Fruit fly (Drosophila melanogaster): ENCODE results near the gene hoe1.

hoe1 gene

DNA sequence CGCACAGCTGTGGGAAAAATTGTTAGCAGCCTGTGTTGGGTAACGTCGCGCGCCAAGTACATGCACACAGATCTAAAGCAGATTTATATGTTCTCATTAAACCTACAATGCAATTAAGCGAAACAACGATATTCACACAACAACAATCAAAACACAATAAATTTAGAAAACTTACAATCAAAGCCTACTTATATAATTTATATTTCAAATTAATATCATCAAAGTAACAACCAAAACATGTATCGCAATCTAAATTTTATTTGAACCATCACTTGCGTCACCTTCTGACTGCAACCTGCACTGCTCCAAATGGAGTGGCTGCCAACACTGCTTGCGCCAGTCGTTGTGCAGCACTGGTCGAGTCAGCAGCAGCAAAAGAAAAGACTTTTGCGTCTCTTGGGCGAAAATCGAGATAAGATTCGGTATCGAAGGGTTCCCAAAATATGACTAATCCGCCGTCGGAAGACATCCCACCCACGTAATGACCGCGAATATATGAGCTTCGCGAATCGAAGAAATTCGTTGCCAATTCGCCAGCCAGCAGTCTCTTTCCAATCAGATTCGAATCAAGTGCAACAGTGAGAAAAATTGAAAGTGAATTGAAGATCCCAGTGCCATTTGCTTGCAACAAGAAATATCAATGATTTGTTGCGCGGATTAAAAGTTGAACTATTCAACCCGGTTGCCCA lies 49.2 kb upstream of the hoe1 start, which contains the start of the genes CG8892 and CG34126 (continued):
- peak; percentile 91 for TF ChIP-seq CG2202 (tag; optimal IDR thresholded peaks at IDR 0.05)
- peak; percentile 96 for TF ChIP-seq Mrtf (GFP tag; IDR thresholded peaks at IDR 0.05)
- TF ChIP-seq nerfin-1 (tag; optimal IDR thresholded peaks at IDR 0.05) = peak; percentile 97
- peak; percentile 98 for TF ChIP-seq lilli (GFP tag; optimal IDR thresholded peaks at IDR 0.05)
- TF ChIP-seq CG33557 (GFP tag; optimal IDR thresholded peaks at IDR 0.05) = peak; percentile 97
- peak; percentile 98 for TF ChIP-seq CG9817 (tag; optimal IDR thresholded peaks at IDR 0.05)
- TF ChIP-seq CG4360 (GFP tag; IDR thresholded peaks at IDR 0.05) = peak; percentile 45; the same call in 1 of the 2 replicates
- TF ChIP-seq CG7963 (GFP tag; IDR thresholded peaks at IDR 0.05; ENCODE audit: partially characterized antibody) = no peak
- TF ChIP-seq B-H1 (GFP tag; IDR thresholded peaks at IDR 0.05) = peak; percentile 94
- TF ChIP-seq sim (GFP tag; IDR thresholded peaks at IDR 0.05) = peak; percentile 87
- peak; percentile 96 for TF ChIP-seq vvl (GFP tag; IDR thresholded peaks at IDR 0.05)
- no peak for TF ChIP-seq D (optimal IDR thresholded peaks at IDR 0.05)
- TF ChIP-seq D (GFP tag; optimal IDR thresholded peaks at IDR 0.05) = peak; percentile 97
- TF ChIP-seq CG4854 (GFP tag; optimal IDR thresholded peaks at IDR 0.05) = peak; percentile 95
- TF ChIP-seq HmgD (GFP tag; optimal IDR thresholded peaks at IDR 0.05) = peak; percentile 90
- peak; percentile 97 for TF ChIP-seq Fer2 (tag; optimal IDR thresholded peaks at IDR 0.05)
- peak; percentile 99 for TF ChIP-seq CG4617 (GFP tag; optimal IDR thresholded peaks at IDR 0.05; ENCODE audit: borderline replicate concordance)
- TF ChIP-seq CG18764 (GFP tag; optimal IDR thresholded peaks at IDR 0.05) = peak; percentile 97
- peak; percentile 94 for TF ChIP-seq sqz (GFP tag; optimal IDR thresholded peaks at IDR 0.05)
- TF ChIP-seq CG14050 (GFP tag; IDR thresholded peaks at IDR 0.05) = peak; percentile 89
- TF ChIP-seq HLH4C (GFP tag; IDR thresholded peaks at IDR 0.05; ENCODE audit: partially characterized antibody) = 0 out of 3 replicates have a peak, but pooled peaks have one; percentile 28
- peak; percentile 98 for TF ChIP-seq CG30431 (GFP tag; optimal IDR thresholded peaks at IDR 0.05)
- peak; percentile 83 for TF ChIP-seq dati (GFP tag; IDR thresholded peaks at IDR 0.05)
- TF ChIP-seq mirr (GFP tag; optimal IDR thresholded peaks at IDR 0.05) = peak; percentile 95
- peak; percentile 98 for TF ChIP-seq CG2712 (tag; optimal IDR thresholded peaks at IDR 0.05)
- TF ChIP-seq Hey (tag; optimal IDR thresholded peaks at IDR 0.05) = peak; percentile 87
- TF ChIP-seq Camta (GFP tag; optimal IDR thresholded peaks at IDR 0.05) = peak; percentile 97
- TF ChIP-seq Dp (GFP tag; optimal IDR thresholded peaks at IDR 0.05) = peak; percentile 42
- peak; percentile 95 for TF ChIP-seq fd3F (GFP tag; optimal IDR thresholded peaks at IDR 0.05)
- peak; percentile 93 for TF ChIP-seq Rx (GFP tag; IDR thresholded peaks at IDR 0.05)
- TF ChIP-seq Bgb (GFP tag; IDR thresholded peaks at IDR 0.05; ENCODE audit: partially characterized antibody) = peak; percentile 45; the same call in 1 of the 2 replicates
- peak; percentile 82 for TF ChIP-seq dimm (GFP tag; IDR thresholded peaks at IDR 0.05)
- TF ChIP-seq CG1602 (GFP tag; optimal IDR thresholded peaks at IDR 0.05) = peak; percentile 99
- peak; percentile 88 for TF ChIP-seq Taf1 (GFP tag; IDR thresholded peaks at IDR 0.05)
- peak; percentile 94 for TF ChIP-seq gcm (GFP tag; optimal IDR thresholded peaks at IDR 0.05)
- peak; percentile 97 for TF ChIP-seq lmd (GFP tag; IDR thresholded peaks at IDR 0.05)
- TF ChIP-seq CG1024 (GFP tag; IDR thresholded peaks at IDR 0.05) = peak; percentile 88
- TF ChIP-seq H15 (GFP tag; IDR thresholded peaks at IDR 0.05) = peak; percentile 96
- peak; percentile 51 for TF ChIP-seq Dref (GFP tag; IDR thresholded peaks at IDR 0.05)
- TF ChIP-seq Six4 (GFP tag; optimal IDR thresholded peaks at IDR 0.05) = peak; percentile 97
- TF ChIP-seq CG18619 (GFP tag; optimal IDR thresholded peaks at IDR 0.05) = peak; percentile 98
- peak; percentile 92 for TF ChIP-seq H2.0 (GFP tag; IDR thresholded peaks at IDR 0.05)
- TF ChIP-seq MESR4 (GFP tag; optimal IDR thresholded peaks at IDR 0.05) = peak; percentile 66
- no peak for TF ChIP-seq sna (GFP tag; IDR thresholded peaks at IDR 0.05; ENCODE audit: partially characterized antibody)
- TF ChIP-seq tgo (GFP tag; IDR thresholded peaks at IDR 0.05) = peak; percentile 97
- TF ChIP-seq CG17385 (GFP tag; optimal IDR thresholded peaks at IDR 0.05) = peak; percentile 93
- peak; percentile 96 for TF ChIP-seq dmrt11E (tag; optimal IDR thresholded peaks at IDR 0.05)
- peak; percentile 97 for TF ChIP-seq CG1233 (GFP tag; optimal IDR thresholded peaks at IDR 0.05)
- peak; percentile 94 for TF ChIP-seq CG11085 (GFP tag; IDR thresholded peaks at IDR 0.05)
- TF ChIP-seq sug (tag; optimal IDR thresholded peaks at IDR 0.05) = peak; percentile 97

Measured in whole organism, embryonic.